Fruit fly (Drosophila melanogaster) whole organism, embryonic: ENCODE measurements around the gene Rbm13.
A peak's percentile ranks its signal among the peaks of the same experiment; 100 is the strongest.

Source experiments
- Ada2b ChIP-seq: fragments of 200-800 bp; sonication (Bioruptor generic); IDR thresholded peaks from 2 replicates; pipeline ENCODE4 v1.3.6; 2022; ENCODE audit warnings: missing biosample characterization, missing genetic modification characterization
- Adf1 ChIP-seq: fragments of 200-800 bp; sonication (Bioruptor generic); IDR thresholded peaks from 2 replicates; pipeline ENCODE4 v1.3.6; 2022; ENCODE audit warnings: missing biosample characterization, missing genetic modification characterization
- CG1024 ChIP-seq: fragments of 200-800 bp; sonication (Bioruptor generic); IDR thresholded peaks from 2 replicates; pipeline ENCODE4 v1.3.6; 2022; ENCODE audit warnings: missing biosample characterization, missing genetic modification characterization
- CG11504 ChIP-seq: fragments of 200-800 bp; sonication (Bioruptor generic); optimal IDR thresholded peaks from 3 replicates; lab custom pipeline; 2019; ENCODE audit warnings: missing biosample characterization, mild to moderate bottlenecking, missing genetic modification characterization, moderate library complexity
- CG11560 ChIP-seq: fragments of 200-800 bp; sonication (Bioruptor generic); IDR thresholded peaks from 3 replicates; pipeline ENCODE4 v1.3.6; 2022; ENCODE audit warnings: missing biosample characterization, missing genetic modification characterization
- CG11696 ChIP-seq: fragments of 200-800 bp; sonication (Bioruptor generic); IDR thresholded peaks from 2 replicates; pipeline ENCODE4 v1.3.6; 2022; ENCODE audit warnings: missing biosample characterization, missing genetic modification characterization
- CG12659 ChIP-seq: fragments of 200-800 bp; sonication (Bioruptor generic); optimal IDR thresholded peaks from 3 replicates; lab custom pipeline; 2017; ENCODE audit warnings: mild to moderate bottlenecking, missing biosample characterization, missing genetic modification reagents, missing genetic modification characterization
- CG14441 ChIP-seq: fragments of 200-800 bp; sonication (Bioruptor generic); IDR thresholded peaks from 2 replicates; pipeline ENCODE4 v1.3.6; 2022; ENCODE audit warnings: missing biosample characterization, missing genetic modification characterization
- CG3065 ChIP-seq: fragments of 200-800 bp; sonication (Bioruptor generic); optimal IDR thresholded peaks from 2 replicates; lab custom pipeline; 2016; ENCODE audit warnings: missing biosample characterization, missing genetic modification characterization
- CG31224 ChIP-seq: fragments of 200-800 bp; sonication (Bioruptor generic); IDR thresholded peaks from 2 replicates; pipeline ENCODE4 v1.3.6; 2022; ENCODE audit warnings: missing biosample characterization, missing genetic modification characterization
- CG32532 ChIP-seq: fragments of 200-800 bp; sonication (Bioruptor generic); IDR thresholded peaks from 2 replicates; pipeline ENCODE4 v1.3.6; 2022; ENCODE audit warnings: missing biosample characterization, missing genetic modification characterization
- CG32767 ChIP-seq: fragments of 200-800 bp; sonication (Bioruptor generic); IDR thresholded peaks from 2 replicates; pipeline ENCODE4 v1.3.6; 2022; ENCODE audit warnings: missing biosample characterization, missing genetic modification characterization
- CG34376 ChIP-seq: fragments of 200-800 bp; sonication (Bioruptor generic); optimal IDR thresholded peaks from 2 replicates; lab custom pipeline; 2018; ENCODE audit warnings: missing biosample characterization, mild to moderate bottlenecking, missing genetic modification characterization
- CG6654 ChIP-seq: fragments of 200-800 bp; sonication (Bioruptor generic); optimal IDR thresholded peaks from 2 replicates; lab custom pipeline; 2017; ENCODE audit warnings: missing biosample characterization, mild to moderate bottlenecking, missing genetic modification characterization
- CG6683 ChIP-seq: fragments of 200-800 bp; sonication (Bioruptor generic); optimal IDR thresholded peaks from 2 replicates; lab custom pipeline; 2017; ENCODE audit warnings: missing biosample characterization, mild to moderate bottlenecking, missing genetic modification characterization, missing genetic modification reagents
- CG7839 ChIP-seq: fragments of 200-800 bp; sonication (Bioruptor generic); optimal IDR thresholded peaks from 3 replicates; lab custom pipeline; 2018; ENCODE audit warnings: missing biosample characterization, mild to moderate bottlenecking, missing genetic modification characterization, moderate library complexity
- CG9215 ChIP-seq: fragments of 200-800 bp; sonication (Bioruptor generic); IDR thresholded peaks from 2 replicates; pipeline ENCODE4 v1.3.6; 2022; ENCODE audit warnings: missing biosample characterization, missing genetic modification characterization
- CG9797 ChIP-seq: fragments of 200-800 bp; sonication (Bioruptor generic); optimal IDR thresholded peaks from 3 replicates; lab custom pipeline; 2018; ENCODE audit warnings: missing biosample characterization, mild to moderate bottlenecking, missing genetic modification characterization
- Dbx ChIP-seq: fragments of 200-800 bp; sonication (Bioruptor generic); IDR thresholded peaks from 3 replicates; pipeline ENCODE4 v1.3.6; 2022; ENCODE audit warnings: missing biosample characterization, missing genetic modification characterization
- Ets65A ChIP-seq: fragments of 200-800 bp; sonication (Bioruptor generic); peaks from one replicate; lab custom pipeline; 2016; ENCODE audit warnings: missing biosample characterization, missing genetic modification characterization
- Fer1 ChIP-seq: fragments of 200-800 bp; sonication (Bioruptor generic); optimal IDR thresholded peaks from 2 replicates; lab custom pipeline; 2017; ENCODE audit warnings: missing biosample characterization, mild to moderate bottlenecking, missing genetic modification characterization
- Gsc ChIP-seq: fragments of 200-800 bp; sonication (Bioruptor generic); IDR thresholded peaks from 2 replicates; pipeline ENCODE4 v1.3.6; 2022; ENCODE audit warnings: missing biosample characterization, missing genetic modification characterization
- Hand ChIP-seq: fragments of 200-800 bp; sonication (Bioruptor generic); optimal IDR thresholded peaks from 2 replicates; lab custom pipeline; 2017; ENCODE audit warnings: mild to moderate bottlenecking, missing biosample characterization, missing genetic modification reagents, missing genetic modification characterization
- Mrtf ChIP-seq: fragments of 200-800 bp; sonication (Bioruptor generic); IDR thresholded peaks from 3 replicates; pipeline ENCODE4 v1.3.6; 2022; ENCODE audit warnings: missing biosample characterization, missing genetic modification characterization
- NFAT ChIP-seq: fragments of 200-800 bp; sonication (Bioruptor generic); IDR thresholded peaks from 2 replicates; pipeline ENCODE4 v1.3.6; 2022; ENCODE audit warnings: missing biosample characterization, missing genetic modification characterization
- Nf-YC ChIP-seq: fragments of 200-800 bp; optimal IDR thresholded peaks from 3 replicates; lab custom pipeline; 2019; ENCODE audit warnings: missing biosample characterization, mild to moderate bottlenecking, missing genetic modification characterization, moderate library complexity
- Ravus ChIP-seq: fragments of 200-800 bp; sonication (Bioruptor generic); IDR thresholded peaks from 2 replicates; pipeline ENCODE4 v1.3.6; 2022; ENCODE audit warnings: missing biosample characterization, missing genetic modification characterization
- Sox100B ChIP-seq: fragments of 200-800 bp; sonication (Bioruptor generic); optimal IDR thresholded peaks from 3 replicates; lab custom pipeline; 2018; ENCODE audit warnings: missing biosample characterization, mild to moderate bottlenecking, missing genetic modification characterization
- disco-r ChIP-seq: fragments of 200-800 bp; sonication (Bioruptor generic); optimal IDR thresholded peaks from 2 replicates; lab custom pipeline; 2016; ENCODE audit warnings: missing biosample characterization, missing genetic modification characterization
- eve ChIP-seq, 2 experiments: fragments of >200 bp; optimal IDR thresholded peaks; 2 replicates each; lab custom pipeline; 2017; ENCODE audit warnings: missing biosample characterization in 2 of 2, missing genetic modification characterization in 2 of 2
- fd3F ChIP-seq: fragments of 200-800 bp; sonication (Bioruptor generic); optimal IDR thresholded peaks from 2 replicates; lab custom pipeline; 2018; ENCODE audit warnings: missing biosample characterization, mild to moderate bottlenecking, missing genetic modification characterization, moderate library complexity
- fd96Cb ChIP-seq: fragments of 200-800 bp; sonication (Bioruptor generic); optimal IDR thresholded peaks from 2 replicates; lab custom pipeline; 2018; ENCODE audit warnings: missing biosample characterization, mild to moderate bottlenecking, missing genetic modification characterization, moderate library complexity
- ftz-f1 ChIP-seq: fragments of 200-800 bp; sonication (Bioruptor generic); optimal IDR thresholded peaks from 2 replicates; lab custom pipeline; 2016; ENCODE audit warnings: missing biosample characterization, missing genetic modification characterization
- fu2 ChIP-seq: fragments of 200-800 bp; sonication (Bioruptor generic); optimal IDR thresholded peaks from 2 replicates; lab custom pipeline; 2016; ENCODE audit warnings: missing biosample characterization, missing genetic modification characterization
- gro ChIP-seq: fragments of 200-800 bp; sonication (Bioruptor generic); optimal IDR thresholded peaks from 2 replicates; lab custom pipeline; 2016; ENCODE audit warnings: missing biosample characterization, missing genetic modification characterization
- gsb ChIP-seq: fragments of 200-800 bp; sonication (Bioruptor generic); IDR thresholded peaks from 2 replicates; pipeline ENCODE4 v1.3.6; 2022; ENCODE audit warnings: missing biosample characterization, missing genetic modification characterization
- hbn ChIP-seq: fragments of 200-800 bp; sonication (Bioruptor generic); IDR thresholded peaks from 2 replicates; pipeline ENCODE4 v1.3.6; 2022; ENCODE audit warnings: missing biosample characterization, missing genetic modification characterization; ENCODE audit not compliant: partially characterized antibody
- insv ChIP-seq, 2 experiments: fragments of 200-800 bp; sonication (Bioruptor generic); optimal IDR thresholded peaks; 3 replicates each; lab custom pipeline; 2016 to 2018; ENCODE audit warnings: missing biosample characterization in 2 of 2, missing genetic modification characterization in 2 of 2
- jing ChIP-seq: fragments of 200-800 bp; sonication (Bioruptor generic); optimal IDR thresholded peaks from 2 replicates; lab custom pipeline; 2018; ENCODE audit warnings: missing biosample characterization, mild to moderate bottlenecking, missing genetic modification characterization
- ken ChIP-seq: fragments of 200-800 bp; sonication (Bioruptor generic); IDR thresholded peaks from 3 replicates; pipeline ENCODE4 v1.3.6; 2022; ENCODE audit warnings: missing biosample characterization, missing genetic modification characterization
- lbe ChIP-seq: fragments of 200-800 bp; sonication (Bioruptor generic); optimal IDR thresholded peaks from 2 replicates; lab custom pipeline; 2016; ENCODE audit warnings: missing biosample characterization, mild to moderate bottlenecking, missing genetic modification characterization
- nerfin-1 ChIP-seq: fragments of 200-800 bp; sonication (Bioruptor generic); optimal IDR thresholded peaks from 3 replicates; lab custom pipeline; 2019; ENCODE audit warnings: missing biosample characterization, mild to moderate bottlenecking, missing genetic modification characterization, moderate library complexity
- rib ChIP-seq: fragments of 200-800 bp; sonication (Bioruptor generic); IDR thresholded peaks from 2 replicates; pipeline ENCODE4 v1.3.6; 2022; ENCODE audit warnings: missing biosample characterization, missing genetic modification characterization
- seq ChIP-seq: fragments of 200-800 bp; sonication (Bioruptor generic); IDR thresholded peaks from 2 replicates; pipeline ENCODE4 v1.3.6; 2022; ENCODE audit warnings: missing biosample characterization, missing genetic modification characterization
- slp2 ChIP-seq: fragments of 200-800 bp; sonication (Bioruptor generic); optimal IDR thresholded peaks from 2 replicates; lab custom pipeline; 2016; ENCODE audit warnings: missing biosample characterization, missing genetic modification characterization
- sob ChIP-seq: fragments of 200-800 bp; sonication (Bioruptor generic); IDR thresholded peaks from 2 replicates; pipeline ENCODE4 v1.3.6; 2022; ENCODE audit warnings: missing biosample characterization, missing genetic modification characterization
- sug ChIP-seq: fragments of 200-800 bp; optimal IDR thresholded peaks from 2 replicates; lab custom pipeline; 2019; ENCODE audit warnings: missing biosample characterization, mild to moderate bottlenecking, missing genetic modification characterization, moderate library complexity
- tgo ChIP-seq: fragments of 200-800 bp; sonication (Bioruptor generic); IDR thresholded peaks from 3 replicates; pipeline ENCODE4 v1.3.6; 2022; ENCODE audit warnings: missing biosample characterization, missing genetic modification characterization
- unc-4 ChIP-seq: fragments of 200-800 bp; sonication (Bioruptor generic); IDR thresholded peaks from 2 replicates; pipeline ENCODE4 v1.3.6; 2022; ENCODE audit warnings: missing biosample characterization, missing genetic modification characterization; ENCODE audit not compliant: partially characterized antibody
- zf30C ChIP-seq: fragments of 200-800 bp; sonication (Bioruptor generic); optimal IDR thresholded peaks from 3 replicates; lab custom pipeline; 2018; ENCODE audit warnings: missing biosample characterization, mild to moderate bottlenecking, missing genetic modification characterization

Rbm13 gene

dm6 chrX:8892445-8893009 is 9.0 kb upstream of the Rbm13 start (continued):
- TF ChIP-seq Ets65A (peak; percentile 80), Ada2b (GFP tag; lab: Robert Waterston, UW) (peak; percentile 53), seq (GFP tag; lab: Robert Waterston, UW) (peak; percentile 43; the same call in 1 of the 2 replicates), ken (GFP tag; lab: Robert Waterston, UW) (peak; percentile 66; the same call in 2 of the 3 replicates), CG11504 (tag; lab: Kevin White, UChicago) (peak; percentile 56), CG14441 (GFP tag; lab: Robert Waterston, UW) (peak; percentile 70), fd96Cb (tag; lab: Kevin White, UChicago) (peak; percentile 14), Gsc (GFP tag; lab: Robert Waterston, UW) (no peak), Dbx (GFP tag; lab: Robert Waterston, UW) (peak; percentile 78; the same call in 2 of the 3 replicates), ftz-f1 (GFP tag; lab: Kevin White, UChicago) (peak; percentile 10), zf30C (GFP tag; lab: Kevin White, UChicago) (no peak), Ravus (GFP tag; lab: Robert Waterston, UW) (peak; percentile 11; the same call in 1 of the 2 replicates), hbn (GFP tag; lab: Robert Waterston, UW) (no peak), CG7839 (tag; lab: Kevin White, UChicago) (peak; percentile 72), disco-r (GFP tag; lab: Kevin White, UChicago) (no peak), Hand (GFP tag; lab: Kevin White, UChicago) (peak; percentile 48), CG6683 (GFP tag; lab: Kevin White, UChicago) (peak; percentile 15), CG11560 (tag; lab: Robert Waterston, UW) (peak; percentile 54; the same call in 1 of the 3 replicates), unc-4 (no peak), CG9215 (GFP tag; lab: Robert Waterston, UW) (peak; percentile 59; the same call in 1 of the 2 replicates), CG31224 (GFP tag; lab: Robert Waterston, UW) (peak; percentile 45), CG12659 (peak; percentile 58), Mrtf (GFP tag; lab: Robert Waterston, UW) (peak; percentile 57; the same call in 2 of the 3 replicates), NFAT (GFP tag; lab: Robert Waterston, UW) (peak; percentile 64; the same call in 1 of the 2 replicates), rib (peak; percentile 61), Nf-YC (peak; percentile 5), gsb (GFP tag; lab: Robert Waterston, UW) (peak; percentile 53), jing (GFP tag; lab: Kevin White, UChicago) (peak; percentile 1), eve (GFP tag; optimal IDR thresholded peaks at IDR 0.05; lab: Kevin White, UChicago) (peak in 1 of 2 experiments; percentile 39), CG6654 (GFP tag; lab: Kevin White, UChicago) (no peak), Adf1 (GFP tag; lab: Robert Waterston, UW) (peak; percentile 41; the same call in 1 of the 2 replicates), fd3F (peak; percentile 57), insv (GFP tag; optimal IDR thresholded peaks at IDR 0.05; lab: Kevin White, UChicago) (no peak), CG9797 (GFP tag; lab: Kevin White, UChicago) (no peak), Sox100B (GFP tag; lab: Kevin White, UChicago) (peak; percentile 19), CG34376 (peak; percentile 66), slp2 (GFP tag; lab: Kevin White, UChicago) (no peak), sob (GFP tag; lab: Robert Waterston, UW) (peak; percentile 58), CG3065 (GFP tag; lab: Kevin White, UChicago) (no peak), CG1024 (GFP tag; lab: Robert Waterston, UW) (0 out of 2 replicates have a peak, but pooled peaks have one; percentile 12), tgo (GFP tag; lab: Robert Waterston, UW) (peak; percentile 58; the same call in 2 of the 3 replicates), Fer1 (GFP tag; lab: Kevin White, UChicago) (peak; percentile 73), nerfin-1 (peak; percentile 9), sug (tag; lab: Kevin White, UChicago) (peak; percentile 48), fu2 (GFP tag; lab: Kevin White, UChicago) (peak; percentile 51), CG32767 (0 out of 2 replicates have a peak, but pooled peaks have one; percentile 35), lbe (no peak), gro (GFP tag; lab: Kevin White, UChicago) (peak; percentile 59), CG11696 (no peak), CG32532 (GFP tag; lab: Robert Waterston, UW) (peak; percentile 74; the same call in 1 of the 2 replicates)
